Worm (Caenorhabditis elegans): Measurements from ENCODE around the gene W06D11.2.

- no peak for TF ChIP-seq madf-3 (GFP tag; IDR thresholded peaks at IDR 0.05)
- TF ChIP-seq K12H6.12 (tag; optimal IDR thresholded peaks at IDR 0.05), result no peak
- TF ChIP-seq ama-1 (optimal IDR thresholded peaks at IDR 0.05), result no peak
- TF ChIP-seq ama-1 (GFP tag; optimal IDR thresholded peaks at IDR 0.05), result no peak
- TF ChIP-seq T26A5.8 (tag; optimal IDR thresholded peaks at IDR 0.05), result no peak
- no peak for TF ChIP-seq nfya-1 (tag; optimal IDR thresholded peaks at IDR 0.05; ENCODE audit: borderline replicate concordance, insufficient read depth)
- TF ChIP-seq ztf-6 (GFP tag; IDR thresholded peaks at IDR 0.05), result no peak
- TF ChIP-seq nhr-179 (tag; optimal IDR thresholded peaks at IDR 0.05), result no peak
- no peak for TF ChIP-seq Y79H2A.3 (GFP tag; conservative IDR thresholded peaks at IDR 0.05)
- no peak for TF ChIP-seq madf-6 (GFP tag; IDR thresholded peaks at IDR 0.05)
- TF ChIP-seq F55B11.4 (tag; optimal IDR thresholded peaks at IDR 0.05; ENCODE audit: borderline replicate concordance, insufficient read depth), result no peak
- TF ChIP-seq zfh-2 (GFP tag; conservative IDR thresholded peaks at IDR 0.05), result no peak
These were observed 17.2 kb upstream of the W06D11.2 start for ce11 chrX:12313779-12314178.

Measured in whole organism, young adult.